Worm (Caenorhabditis elegans): ENCODE measurements around the gene F33G12.3.

F33G12.3 gene

DNA sequence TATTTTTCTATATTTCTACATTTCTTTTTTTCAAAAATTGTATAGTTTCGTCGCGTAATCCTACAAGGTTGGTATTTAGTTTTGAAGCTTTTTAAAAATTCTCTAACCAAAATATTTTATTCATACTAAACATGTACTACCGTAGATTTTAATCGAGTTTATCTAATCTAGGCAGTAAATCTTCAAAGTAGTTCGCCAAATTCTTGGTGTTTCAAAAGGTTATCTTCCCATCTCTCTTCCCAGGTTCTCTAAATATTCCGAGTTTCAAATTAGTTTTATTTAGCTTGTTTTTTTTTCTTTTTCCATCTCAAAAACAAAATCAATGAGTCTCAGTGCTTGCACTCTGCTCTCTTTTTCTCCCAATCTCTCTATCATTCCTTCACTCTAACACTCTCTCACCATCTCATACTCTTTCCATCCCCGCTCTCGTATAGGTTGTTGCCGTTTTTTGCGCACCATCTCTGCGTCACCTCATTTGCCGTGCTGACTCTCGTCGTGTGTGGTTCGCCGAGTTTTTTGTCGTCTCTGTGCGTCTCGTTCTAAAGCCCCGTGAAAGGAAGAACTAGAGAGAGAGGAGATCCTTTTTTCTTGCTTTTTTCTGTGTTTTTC is 16.8 kb downstream of the F33G12.3 start:
- TF ChIP-seq ceh-27 (GFP tag; optimal IDR thresholded peaks at IDR 0.05) (peak; percentile 44), nhr-90 (tag; optimal IDR thresholded peaks at IDR 0.05) (no peak), ekl-4 (GFP tag; IDR thresholded peaks at IDR 0.05) (0 out of 2 replicates have a peak, but pooled peaks have one; percentile 33), unc-130 (GFP tag; optimal IDR thresholded peaks at IDR 0.05) (no peak), egl-18 (GFP tag; IDR thresholded peaks at IDR 0.05) (no peak), nfyb-1 (GFP tag; IDR thresholded peaks at IDR 0.05) (0 out of 2 replicates have a peak, but pooled peaks have one; percentile 16), madf-8 (GFP tag; conservative IDR thresholded peaks at IDR 0.05) (no peak), tlf-1 (GFP tag; optimal IDR thresholded peaks at IDR 0.05) (no peak), lin-40 (tag; optimal IDR thresholded peaks at IDR 0.05) (peak; percentile 80), akir-1 (GFP tag; optimal IDR thresholded peaks at IDR 0.05) (no peak), bed-1 (GFP tag; IDR thresholded peaks at IDR 0.05) (no peak), lsl-1 (GFP tag; optimal IDR thresholded peaks at IDR 0.05) (no peak), snpc-3.4 (tag; optimal IDR thresholded peaks at IDR 0.05) (no peak), hmg-1.2 (GFP tag; IDR thresholded peaks at IDR 0.05) (peak; percentile 89), nhr-179 (tag; optimal IDR thresholded peaks at IDR 0.05) (no peak), lin-26 (GFP tag; IDR thresholded peaks at IDR 0.05) (peak; percentile 43; the same call in 1 of the 2 replicates), dox-1 (GFP tag; IDR thresholded peaks at IDR 0.05) (peak; percentile 60), snpc-1.3 (tag; optimal IDR thresholded peaks at IDR 0.05; ENCODE audit: insufficient read depth) (no peak), K12H6.12 (tag; optimal IDR thresholded peaks at IDR 0.05) (peak; percentile 59), mxl-1 (tag; optimal IDR thresholded peaks at IDR 0.05) (no peak), dpff-1 (tag; optimal IDR thresholded peaks at IDR 0.05) (no peak), cebp-1 (GFP tag; IDR thresholded peaks at IDR 0.05) (no peak), cebp-1 (tag; optimal IDR thresholded peaks at IDR 0.05) (peak; percentile 66), F39B2.1 (GFP tag; IDR thresholded peaks at IDR 0.05) (no peak), Y95B8A.8 (GFP tag; IDR thresholded peaks at IDR 0.05) (no peak), K11D2.4 (GFP tag; IDR thresholded peaks at IDR 0.05) (peak; percentile 74; the same call in 1 of the 2 replicates), ztf-18 (tag; optimal IDR thresholded peaks at IDR 0.05) (peak; percentile 17), ztf-3 (GFP tag; optimal IDR thresholded peaks at IDR 0.05) (no peak), pbrm-1 (GFP tag; IDR thresholded peaks at IDR 0.05) (0 out of 2 replicates have a peak, but pooled peaks have one; percentile 36), mcd-1 (GFP tag; IDR thresholded peaks at IDR 0.05) (peak; percentile 56), F33H1.4 (GFP tag; IDR thresholded peaks at IDR 0.05) (no peak), ztf-22 (GFP tag; optimal IDR thresholded peaks at IDR 0.05) (no peak), snpc-4 (GFP tag; optimal IDR thresholded peaks at IDR 0.05) (no peak), snpc-4 (tag; optimal IDR thresholded peaks at IDR 0.05) (peak in 2 of 4 experiments; percentile 35 to 52), ama-1 (optimal IDR thresholded peaks at IDR 0.05) (no peak), ama-1 (GFP tag; optimal IDR thresholded peaks at IDR 0.05) (no peak), attf-5 (GFP tag; optimal IDR thresholded peaks at IDR 0.05) (peak; percentile 63), nfya-1 (tag; optimal IDR thresholded peaks at IDR 0.05; ENCODE audit: borderline replicate concordance, insufficient read depth) (no peak), hsf-1 (GFP tag; IDR thresholded peaks at IDR 0.05) (no peak), lin-35 (GFP tag; optimal IDR thresholded peaks at IDR 0.05) (no peak), zfh-2 (GFP tag; conservative IDR thresholded peaks at IDR 0.05) (peak; percentile 84), attf-6 (GFP tag; IDR thresholded peaks at IDR 0.05) (no peak), chd-7 (tag; optimal IDR thresholded peaks at IDR 0.05) (peak; percentile 69), nhr-120 (GFP tag; IDR thresholded peaks at IDR 0.05) (no peak), ZK185.1 (tag; optimal IDR thresholded peaks at IDR 0.05; ENCODE audit: poor library complexity, severe bottlenecking) (peak; percentile 14), mes-4 (tag; optimal IDR thresholded peaks at IDR 0.05) (no peak), F37B4.10 (GFP tag; IDR thresholded peaks at IDR 0.05) (no peak), fkh-3 (tag; optimal IDR thresholded peaks at IDR 0.05) (no peak)
